Worm (Caenorhabditis elegans): ENCODE measurements around the gene F46G10.2.

F46G10.2 gene

DNA sequence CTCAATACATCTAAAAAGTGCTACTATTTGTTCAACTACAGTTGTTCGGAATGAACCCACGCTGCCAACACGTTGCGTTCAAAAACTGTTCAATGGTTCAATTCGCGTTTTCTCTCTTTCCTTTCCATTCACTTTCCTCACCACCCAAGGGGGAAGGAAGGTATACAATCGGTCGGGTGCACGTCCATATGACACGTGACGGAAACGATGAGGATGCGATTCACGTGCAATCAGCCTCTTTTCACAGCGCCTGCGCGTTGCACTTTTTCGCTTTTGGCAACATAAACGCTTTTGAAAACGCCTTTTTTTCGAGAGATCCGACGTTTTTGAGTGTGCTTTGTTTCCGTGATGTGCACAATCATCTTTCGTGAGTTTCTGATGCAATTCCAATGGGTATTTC lies 35.8 kb downstream of the F46G10.2 start (continued):
- TF ChIP-seq duxl-1 (tag; optimal IDR thresholded peaks at IDR 0.05; ENCODE audit: poor library complexity) = peak; percentile 78
- TF ChIP-seq spr-1 (tag; optimal IDR thresholded peaks at IDR 0.05) = no peak
- peak; percentile 95 for TF ChIP-seq nhr-11 (tag; optimal IDR thresholded peaks at IDR 0.05)
- TF ChIP-seq ceh-82 (tag; optimal IDR thresholded peaks at IDR 0.05) = no peak
- TF ChIP-seq arid-1 (GFP tag; conservative IDR thresholded peaks at IDR 0.05) = no peak
- TF ChIP-seq F44E2.7 (GFP tag; IDR thresholded peaks at IDR 0.05) = no peak
- TF ChIP-seq nhr-111 (GFP tag; optimal IDR thresholded peaks at IDR 0.05) = no peak
- peak; percentile 53 to 96 for TF ChIP-seq hif-1 (tag; optimal IDR thresholded peaks at IDR 0.05)
- no peak for TF ChIP-seq unc-39 (tag; optimal IDR thresholded peaks at IDR 0.05)
- no peak for TF ChIP-seq daf-8 (GFP tag; IDR thresholded peaks at IDR 0.05)
- TF ChIP-seq unc-62 (GFP tag; optimal IDR thresholded peaks at IDR 0.05 in 1 of 2) = peak in 1 of 2 experiments; percentile 98
- no peak for TF ChIP-seq unc-62 (tag; optimal IDR thresholded peaks at IDR 0.05)
- TF ChIP-seq R02D3.7 (tag; optimal IDR thresholded peaks at IDR 0.05) = no peak
- TF ChIP-seq nhr-41 (GFP tag; IDR thresholded peaks at IDR 0.05) = no peak
- TF ChIP-seq sdz-12 (GFP tag; optimal IDR thresholded peaks at IDR 0.05) = no peak
- TF ChIP-seq dmd-9 (GFP tag; IDR thresholded peaks at IDR 0.05) = no peak
- TF ChIP-seq mes-2 (tag; optimal IDR thresholded peaks at IDR 0.05; ENCODE audit: poor library complexity, severe bottlenecking) = peak; percentile 23
- no peak for TF ChIP-seq lir-3 (tag; optimal IDR thresholded peaks at IDR 0.05)
- no peak for TF ChIP-seq ceh-44 (GFP tag; IDR thresholded peaks at IDR 0.05)
- TF ChIP-seq dve-1 (tag; optimal IDR thresholded peaks at IDR 0.05; ENCODE audit: insufficient read depth) = peak; percentile 89
- TF ChIP-seq zip-2 (tag; optimal IDR thresholded peaks at IDR 0.05) = peak; percentile 19
- TF ChIP-seq hmg-1.1 (GFP tag; IDR thresholded peaks at IDR 0.05) = peak; percentile 49
- peak; percentile 95 for TF ChIP-seq hlh-11 (tag; optimal IDR thresholded peaks at IDR 0.05)
- peak; percentile 98 for TF ChIP-seq nhr-48 (tag; optimal IDR thresholded peaks at IDR 0.05)
- no peak for TF ChIP-seq skn-1 (tag; optimal IDR thresholded peaks at IDR 0.05)
- TF ChIP-seq dmd-6 (GFP tag; IDR thresholded peaks at IDR 0.05) = peak; percentile 99
- TF ChIP-seq aha-1 (tag) = peak; percentile 99
- no peak for TF ChIP-seq ceh-32 (tag; optimal IDR thresholded peaks at IDR 0.05; ENCODE audit: poor library complexity)
- TF ChIP-seq Y105C5A.15 (GFP tag; IDR thresholded peaks at IDR 0.05) = no peak
- TF ChIP-seq F10B5.3 (tag; optimal IDR thresholded peaks at IDR 0.05) = no peak
- TF ChIP-seq egl-43 (GFP tag; IDR thresholded peaks at IDR 0.05) = 0 out of 2 replicates have a peak, but pooled peaks have one; percentile 36
- TF ChIP-seq nhr-10 (tag; optimal IDR thresholded peaks at IDR 0.05) = peak; percentile 94

DNA sequence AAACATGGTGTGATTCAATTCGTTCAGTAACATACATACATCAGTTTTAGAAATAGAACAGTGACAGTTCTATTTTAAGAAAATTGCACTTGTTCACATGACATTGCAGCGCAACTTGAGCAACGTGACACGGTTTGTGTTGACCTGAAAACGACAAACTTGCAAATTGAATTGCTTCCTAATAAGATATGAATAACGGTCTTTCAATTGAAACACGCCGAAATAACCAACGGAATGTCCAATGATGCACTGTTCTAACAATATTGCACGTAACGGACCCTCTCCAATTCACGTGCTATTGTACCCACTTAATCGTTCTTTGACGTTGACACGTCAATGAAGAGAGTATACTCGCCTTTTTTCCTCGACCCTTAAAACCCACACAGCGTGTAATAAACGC lies 37.0 kb downstream of the F46G10.2 start:
- TF ChIP-seq lin-13 (GFP tag; optimal IDR thresholded peaks at IDR 0.05) = no peak
- no peak for TF ChIP-seq fos-1 (tag; optimal IDR thresholded peaks at IDR 0.05)
- peak; percentile 68 for TF ChIP-seq nhr-48 (tag; optimal IDR thresholded peaks at IDR 0.05)
- no peak for TF ChIP-seq T20F7.1 (GFP tag; optimal IDR thresholded peaks at IDR 0.05)
- no peak for TF ChIP-seq aly-2 (tag; optimal IDR thresholded peaks at IDR 0.05)
- TF ChIP-seq nhr-6 (tag; optimal IDR thresholded peaks at IDR 0.05) = no peak
- peak; percentile 84 for TF ChIP-seq dmd-6 (GFP tag; IDR thresholded peaks at IDR 0.05)
- no peak for TF ChIP-seq saeg-2 (GFP tag; IDR thresholded peaks at IDR 0.05)
- no peak for TF ChIP-seq daf-16 (GFP tag; optimal IDR thresholded peaks at IDR 0.05)
- peak; percentile 72 for TF ChIP-seq daf-16 (tag; optimal IDR thresholded peaks at IDR 0.05)
- peak; percentile 62 for TF ChIP-seq hlh-11 (tag; optimal IDR thresholded peaks at IDR 0.05)
- no peak for TF ChIP-seq F10B5.3 (tag; optimal IDR thresholded peaks at IDR 0.05)
- no peak for TF ChIP-seq lin-38 (GFP tag; IDR thresholded peaks at IDR 0.05)
- TF ChIP-seq egl-43 (GFP tag; IDR thresholded peaks at IDR 0.05) = no peak
- TF ChIP-seq zip-11 (GFP tag; IDR thresholded peaks at IDR 0.05) = no peak
- no peak for TF ChIP-seq set-16 (GFP tag; IDR thresholded peaks at IDR 0.05)
- no peak for TF ChIP-seq ceh-44 (GFP tag; IDR thresholded peaks at IDR 0.05)
- TF ChIP-seq mdl-1 (tag; optimal IDR thresholded peaks at IDR 0.05) = peak in 1 of 2 experiments; percentile 23
- no peak for TF ChIP-seq ctbp-1 (GFP tag; IDR thresholded peaks at IDR 0.05)
- TF ChIP-seq T26A8.4 (GFP tag; IDR thresholded peaks at IDR 0.05) = no peak
- no peak for TF ChIP-seq ceh-20 (GFP tag; IDR thresholded peaks at IDR 0.05)
- no peak for TF ChIP-seq ZK546.5 (tag; optimal IDR thresholded peaks at IDR 0.05)
- no peak for TF ChIP-seq duxl-1 (tag; optimal IDR thresholded peaks at IDR 0.05; ENCODE audit: poor library complexity)
- no peak for TF ChIP-seq fkh-10 (GFP tag; optimal IDR thresholded peaks at IDR 0.05)
- no peak for TF ChIP-seq Y75B8A.6 (GFP tag; IDR thresholded peaks at IDR 0.05)
- no peak for TF ChIP-seq nhr-25 (tag; optimal IDR thresholded peaks at IDR 0.05; ENCODE audit: borderline replicate concordance, insufficient read depth)
- TF ChIP-seq nhr-41 (GFP tag; IDR thresholded peaks at IDR 0.05) = no peak
